Fruit fly (Drosophila melanogaster) whole organism, embryonic: ENCODE data around the gene Cyp4g15.
A peak's percentile ranks its signal among the peaks of the same experiment; 100 is the strongest.

Source experiments
- B-H1 ChIP-seq: fragments of 200-800 bp; sonication (Bioruptor generic); IDR thresholded peaks from 3 replicates; pipeline ENCODE4 v1.3.6; 2022; ENCODE audit warnings: missing biosample characterization, missing genetic modification characterization
- Blimp-1 ChIP-seq: fragments of 200-800 bp; sonication (Bioruptor generic); optimal IDR thresholded peaks from 3 replicates; lab custom pipeline; 2018; ENCODE audit warnings: missing biosample characterization, missing genetic modification characterization, mild to moderate bottlenecking, moderate library complexity, missing genetic modification reagents
- C15 ChIP-seq: fragments of 200-800 bp; sonication (Bioruptor generic); IDR thresholded peaks from 3 replicates; pipeline ENCODE4 v1.3.6; 2022; ENCODE audit warnings: missing biosample characterization, missing genetic modification characterization
- CG10267 ChIP-seq: fragments of 200-800 bp; sonication (Bioruptor generic); optimal IDR thresholded peaks from 2 replicates; lab custom pipeline; 2018; ENCODE audit warnings: missing biosample characterization, mild to moderate bottlenecking, missing genetic modification characterization, moderate library complexity
- CG10274 ChIP-seq: fragments of 200-800 bp; sonication (Bioruptor generic); optimal IDR thresholded peaks from 3 replicates; lab custom pipeline; 2017; ENCODE audit warnings: missing biosample characterization, mild to moderate bottlenecking, missing genetic modification characterization
- CG10543 ChIP-seq: fragments of 200-800 bp; sonication (Bioruptor generic); optimal IDR thresholded peaks from 3 replicates; lab custom pipeline; 2017; ENCODE audit warnings: missing biosample characterization, mild to moderate bottlenecking, missing genetic modification characterization, moderate library complexity
- CG10979 ChIP-seq: fragments of 200-800 bp; sonication (Bioruptor generic); optimal IDR thresholded peaks from 2 replicates; lab custom pipeline; 2018; ENCODE audit warnings: missing biosample characterization, mild to moderate bottlenecking, missing genetic modification characterization, moderate library complexity
- CG11695 ChIP-seq: fragments of 200-800 bp; sonication (Bioruptor generic); IDR thresholded peaks from 3 replicates; pipeline ENCODE4 v1.3.6; 2022; ENCODE audit warnings: missing biosample characterization, missing genetic modification characterization
- CG12071 ChIP-seq: fragments of 200-800 bp; sonication (Bioruptor generic); optimal IDR thresholded peaks from 3 replicates; lab custom pipeline; 2018; ENCODE audit warnings: missing biosample characterization, mild to moderate bottlenecking, missing genetic modification characterization
- CG13296 ChIP-seq: fragments of 200-800 bp; sonication (Bioruptor generic); optimal IDR thresholded peaks from 3 replicates; lab custom pipeline; 2018; ENCODE audit warnings: missing biosample characterization, mild to moderate bottlenecking, missing genetic modification characterization
- CG16813 ChIP-seq: fragments of 200-800 bp; sonication (Bioruptor generic); IDR thresholded peaks from 3 replicates; pipeline ENCODE4 v1.3.6; 2022; ENCODE audit warnings: missing biosample characterization, missing genetic modification characterization; ENCODE audit not compliant: partially characterized antibody
- CG17359 ChIP-seq: fragments of 200-800 bp; sonication (Bioruptor generic); optimal IDR thresholded peaks from 3 replicates; lab custom pipeline; 2018; ENCODE audit warnings: missing biosample characterization, mild to moderate bottlenecking, missing genetic modification characterization, moderate library complexity
- CG17361 ChIP-seq: fragments of 200-800 bp; sonication (Bioruptor generic); IDR thresholded peaks from 3 replicates; pipeline ENCODE4 v1.3.6; 2022; ENCODE audit warnings: missing biosample characterization, missing genetic modification characterization
- CG18764 ChIP-seq: fragments of 200-800 bp; sonication (Bioruptor generic); optimal IDR thresholded peaks from 3 replicates; lab custom pipeline; 2016; ENCODE audit warnings: missing biosample characterization, missing genetic modification characterization
- CG31365 ChIP-seq: fragments of 200-800 bp; sonication (Bioruptor generic); optimal IDR thresholded peaks from 2 replicates; lab custom pipeline; 2018; ENCODE audit warnings: missing biosample characterization, mild to moderate bottlenecking, missing genetic modification characterization
- CG32767 ChIP-seq: fragments of 200-800 bp; sonication (Bioruptor generic); IDR thresholded peaks from 2 replicates; pipeline ENCODE4 v1.3.6; 2022; ENCODE audit warnings: missing biosample characterization, missing genetic modification characterization
- CG3281 ChIP-seq: fragments of 200-800 bp; sonication (Bioruptor generic); optimal IDR thresholded peaks from 3 replicates; lab custom pipeline; 2017; ENCODE audit warnings: missing biosample characterization, mild to moderate bottlenecking, missing genetic modification characterization
- CG3407 ChIP-seq: fragments of 200-800 bp; sonication (Bioruptor generic); optimal IDR thresholded peaks from 2 replicates; lab custom pipeline; 2018; ENCODE audit warnings: missing biosample characterization, mild to moderate bottlenecking, missing genetic modification characterization
- CG3838 ChIP-seq: fragments of 200-800 bp; sonication (Bioruptor generic); optimal IDR thresholded peaks from 3 replicates; lab custom pipeline; 2016; ENCODE audit warnings: missing biosample characterization, missing genetic modification characterization
- CG3995 ChIP-seq: fragments of 200-800 bp; sonication (Bioruptor generic); optimal IDR thresholded peaks from 3 replicates; lab custom pipeline; 2016; ENCODE audit warnings: missing biosample characterization, missing genetic modification characterization
- CG4360 ChIP-seq: fragments of 200-800 bp; sonication (Bioruptor generic); IDR thresholded peaks from 2 replicates; pipeline ENCODE4 v1.3.6; 2022; ENCODE audit warnings: missing biosample characterization, missing genetic modification characterization
- CG6689 ChIP-seq: fragments of 200-800 bp; sonication (Bioruptor generic); IDR thresholded peaks from 2 replicates; pipeline ENCODE4 v1.3.6; 2022; ENCODE audit warnings: missing biosample characterization, missing genetic modification characterization
- CG8924 ChIP-seq: fragments of 200-800 bp; optimal IDR thresholded peaks from 3 replicates; lab custom pipeline; 2019; ENCODE audit warnings: missing biosample characterization, mild to moderate bottlenecking, missing genetic modification characterization, moderate library complexity
- HLH3B ChIP-seq: fragments of 200-800 bp; sonication (Bioruptor generic); IDR thresholded peaks from 2 replicates; pipeline ENCODE4 v1.3.6; 2022; ENCODE audit warnings: missing biosample characterization, missing genetic modification characterization
- HmgD ChIP-seq: fragments of 200-800 bp; sonication (Bioruptor generic); optimal IDR thresholded peaks from 3 replicates; lab custom pipeline; 2016; ENCODE audit warnings: missing biosample characterization, missing genetic modification characterization
- Hmx ChIP-seq: fragments of 200-800 bp; sonication (Bioruptor generic); optimal IDR thresholded peaks from 2 replicates; lab custom pipeline; 2016; ENCODE audit warnings: missing biosample characterization, missing genetic modification characterization
- Hr78 ChIP-seq, 2 experiments: fragments of 200-800 bp in 1 of 2; fragments of >200 bp in 1 of 2; sonication (Bioruptor generic) in 1 of 2; optimal IDR thresholded peaks; 2 replicates each; lab custom pipeline; 2017 to 2019; ENCODE audit warnings: missing biosample characterization in 2 of 2, missing genetic modification characterization in 2 of 2, mild to moderate bottlenecking in 1 of 2, moderate library complexity in 1 of 2
- MBD-R2 ChIP-seq: fragments of 200-800 bp; sonication (Bioruptor generic); IDR thresholded peaks from 2 replicates; pipeline ENCODE4 v1.3.6; 2022; ENCODE audit warnings: missing biosample characterization, missing genetic modification characterization
- Nf-YA ChIP-seq: fragments of 200-800 bp; sonication (Bioruptor generic); IDR thresholded peaks from 2 replicates; pipeline ENCODE4 v1.3.6; 2022; ENCODE audit warnings: missing biosample characterization, missing genetic modification characterization
- NfI ChIP-seq: fragments of 200-800 bp; sonication (Bioruptor generic); optimal IDR thresholded peaks from 3 replicates; lab custom pipeline; 2018; ENCODE audit warnings: missing biosample characterization, mild to moderate bottlenecking, missing genetic modification characterization, moderate library complexity
- Trl ChIP-seq, 3 experiments: fragments of >200 bp in 2 of 3; fragments of 200-800 bp in 1 of 3; sonication (Bioruptor generic) in 1 of 3; optimal IDR thresholded peaks; 2 replicates in 1 of 3; 3 replicates in 2 of 3; lab custom pipeline; 2016 to 2017; ENCODE audit warnings: missing biosample characterization in 1 of 3, missing genetic modification characterization in 1 of 3
- ara ChIP-seq: fragments of 200-800 bp; sonication (Bioruptor generic); IDR thresholded peaks from 2 replicates; pipeline ENCODE4 v1.3.6; 2022; ENCODE audit warnings: missing biosample characterization, missing genetic modification characterization
- bab2 ChIP-seq: fragments of 200-800 bp; sonication (Bioruptor generic); optimal IDR thresholded peaks from 2 replicates; lab custom pipeline; 2016; ENCODE audit warnings: missing biosample characterization, missing genetic modification characterization
- btn ChIP-seq: fragments of 200-800 bp; sonication (Bioruptor generic); optimal IDR thresholded peaks from 2 replicates; lab custom pipeline; 2016; ENCODE audit warnings: missing biosample characterization, missing genetic modification characterization
- chinmo ChIP-seq: fragments of 200-800 bp; sonication (Bioruptor generic); IDR thresholded peaks from 4 replicates; pipeline ENCODE4 v1.3.6; 2022; ENCODE audit warnings: missing biosample characterization, missing genetic modification characterization; ENCODE audit not compliant: partially characterized antibody
- chm ChIP-seq: fragments of 200-800 bp; sonication (Bioruptor generic); IDR thresholded peaks from 2 replicates; pipeline ENCODE4 v1.3.6; 2022; ENCODE audit warnings: missing biosample characterization, missing genetic modification characterization
- corto ChIP-seq: fragments of 200-800 bp; sonication (Bioruptor generic); optimal IDR thresholded peaks from 2 replicates; lab custom pipeline; 2016; ENCODE audit warnings: missing biosample characterization, mild to moderate bottlenecking, missing genetic modification characterization, moderate library complexity
- eve ChIP-seq, 2 experiments: fragments of >200 bp; optimal IDR thresholded peaks; 2 replicates each; lab custom pipeline; 2017; ENCODE audit warnings: missing biosample characterization in 2 of 2, missing genetic modification characterization in 2 of 2
- fd3F ChIP-seq: fragments of 200-800 bp; sonication (Bioruptor generic); optimal IDR thresholded peaks from 2 replicates; lab custom pipeline; 2018; ENCODE audit warnings: missing biosample characterization, mild to moderate bottlenecking, missing genetic modification characterization, moderate library complexity
- gem ChIP-seq: fragments of 200-800 bp; sonication (Bioruptor generic); optimal IDR thresholded peaks from 2 replicates; lab custom pipeline; 2019; ENCODE audit warnings: missing biosample characterization, mild to moderate bottlenecking, missing genetic modification characterization, moderate library complexity
- hkb ChIP-seq, 2 experiments: fragments of 200-800 bp in 1 of 2; fragments of >200 bp in 1 of 2; sonication (Bioruptor generic) in 1 of 2; IDR thresholded peaks in 1 of 2; optimal IDR thresholded peaks in 1 of 2; 2 replicates each; pipeline versions ENCODE4 v1.3.6 to Lab custom; 2017 to 2022; ENCODE audit warnings: missing biosample characterization in 1 of 2, missing genetic modification characterization in 1 of 2
- lbe ChIP-seq: fragments of 200-800 bp; sonication (Bioruptor generic); optimal IDR thresholded peaks from 2 replicates; lab custom pipeline; 2016; ENCODE audit warnings: missing biosample characterization, mild to moderate bottlenecking, missing genetic modification characterization
- lilli ChIP-seq: fragments of 200-800 bp; sonication (Bioruptor generic); optimal IDR thresholded peaks from 3 replicates; lab custom pipeline; 2016; ENCODE audit warnings: missing biosample characterization, missing genetic modification characterization
- nmo ChIP-seq: fragments of 200-800 bp; sonication (Bioruptor generic); optimal IDR thresholded peaks from 2 replicates; lab custom pipeline; 2018; ENCODE audit warnings: missing biosample characterization, mild to moderate bottlenecking, missing genetic modification characterization, moderate library complexity
- phol ChIP-seq: fragments of 200-800 bp; sonication (Bioruptor generic); optimal IDR thresholded peaks from 3 replicates; lab custom pipeline; 2018; ENCODE audit warnings: missing biosample characterization, mild to moderate bottlenecking, missing genetic modification characterization, moderate library complexity
- run ChIP-seq: fragments of 200-800 bp; sonication (Bioruptor generic); optimal IDR thresholded peaks from 3 replicates; lab custom pipeline; 2018; ENCODE audit warnings: missing biosample characterization, mild to moderate bottlenecking, missing genetic modification characterization
- tap ChIP-seq: fragments of 200-800 bp; optimal IDR thresholded peaks from 3 replicates; lab custom pipeline; 2019; ENCODE audit warnings: missing biosample characterization, mild to moderate bottlenecking, missing genetic modification characterization, moderate library complexity
- toy ChIP-seq: fragments of 200-800 bp; sonication (Bioruptor generic); IDR thresholded peaks from 2 replicates; pipeline ENCODE4 v1.3.6; 2022; ENCODE audit warnings: missing biosample characterization, missing genetic modification characterization
- zen ChIP-seq: fragments of 200-800 bp; sonication (Bioruptor generic); optimal IDR thresholded peaks from 3 replicates; lab custom pipeline; 2018; ENCODE audit warnings: missing biosample characterization, mild to moderate bottlenecking, missing genetic modification characterization, moderate library complexity

The Cyp4g15 gene

DNA sequence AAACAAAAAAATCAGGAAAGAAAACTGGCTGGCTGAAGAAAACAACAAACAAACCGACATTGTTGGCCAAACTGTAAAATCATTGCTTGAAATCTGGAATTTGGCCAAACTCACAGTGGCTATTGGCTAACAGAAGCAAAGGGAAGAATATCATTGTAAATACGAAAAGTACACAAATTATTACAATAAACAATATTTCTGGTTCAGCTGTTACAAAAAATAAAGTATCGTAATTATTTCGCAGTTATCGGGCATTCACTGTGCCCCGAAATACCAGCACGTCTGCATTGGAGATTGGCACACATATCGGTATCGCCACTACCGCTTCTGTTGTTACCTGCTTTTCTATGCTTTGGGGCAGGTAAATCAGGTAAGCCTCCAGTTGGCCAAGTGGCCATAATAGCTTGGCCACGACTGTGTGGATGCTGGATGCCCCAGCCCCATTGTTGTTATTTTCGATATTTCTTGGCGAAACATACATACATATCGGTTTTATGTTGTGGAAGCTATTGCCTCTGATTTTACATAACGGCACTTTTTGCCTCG is 25.8 kb upstream of the Cyp4g15 start:
- TF ChIP-seq CG3995 (GFP tag; lab: Kevin White, UChicago) = no peak
- TF ChIP-seq CG16813 = no peak
- TF ChIP-seq gem (tag; lab: Kevin White, UChicago) = peak; percentile 63
- TF ChIP-seq bab2 (GFP tag; lab: Kevin White, UChicago) = no peak
- TF ChIP-seq nmo (GFP tag; lab: Kevin White, UChicago) = peak; percentile 20
- TF ChIP-seq CG3281 (GFP tag; lab: Kevin White, UChicago) = peak; percentile 33
- TF ChIP-seq fd3F (GFP tag; lab: Kevin White, UChicago) = peak; percentile 46
- TF ChIP-seq CG10979 = no peak
- no peak for TF ChIP-seq HmgD (GFP tag; lab: Kevin White, UChicago)
- peak; percentile 7 for TF ChIP-seq Blimp-1 (GFP tag; lab: Kevin White, UChicago)
- peak; percentile 65 for TF ChIP-seq CG17359
- no peak for TF ChIP-seq CG4360 (GFP tag; lab: Robert Waterston, UW)
- TF ChIP-seq btn (GFP tag; lab: Kevin White, UChicago) = no peak
- TF ChIP-seq lilli (GFP tag; lab: Kevin White, UChicago) = peak; percentile 67
- TF ChIP-seq HLH3B (GFP tag; lab: Robert Waterston, UW) = peak; percentile 43; the same call in 1 of the 2 replicates
- TF ChIP-seq CG11695 (GFP tag; lab: Robert Waterston, UW) = 0 out of 3 replicates have a peak, but pooled peaks have one; percentile 23
- TF ChIP-seq CG10274 (GFP tag; lab: Kevin White, UChicago) = peak; percentile 9
- no peak for TF ChIP-seq ara (GFP tag; lab: Robert Waterston, UW)
- TF ChIP-seq chm = 0 out of 2 replicates have a peak, but pooled peaks have one; percentile 31
- no peak for TF ChIP-seq lbe (GFP tag; lab: Kevin White, UChicago)
- peak; percentile 48 for TF ChIP-seq tap (tag; lab: Kevin White, UChicago)
- TF ChIP-seq CG18764 (GFP tag; lab: Kevin White, UChicago) = no peak
- no peak for TF ChIP-seq Nf-YA (GFP tag; lab: Robert Waterston, UW)
- TF ChIP-seq CG3838 = no peak
- no peak; the same call in 1 of the 2 replicates for TF ChIP-seq MBD-R2
- TF ChIP-seq run (tag; lab: Kevin White, UChicago) = no peak
- no peak for TF ChIP-seq chinmo (GFP tag; lab: Robert Waterston, UW)
- peak in 1 of 2 experiments; percentile 19 for TF ChIP-seq eve (GFP tag; optimal IDR thresholded peaks at IDR 0.05; lab: Kevin White, UChicago)
- TF ChIP-seq corto (GFP tag; lab: Kevin White, UChicago) = no peak
- TF ChIP-seq CG3407 (GFP tag; lab: Kevin White, UChicago) = no peak
- TF ChIP-seq Trl (optimal IDR thresholded peaks at IDR 0.05; lab: Kevin White, UChicago) = no peak
- TF ChIP-seq Trl (GFP tag; optimal IDR thresholded peaks at IDR 0.05; lab: Kevin White, UChicago) = no peak
- TF ChIP-seq hkb (optimal IDR thresholded peaks at IDR 0.05; lab: Kevin White, UChicago) = no peak
- TF ChIP-seq hkb (GFP tag; IDR thresholded peaks at IDR 0.05; lab: Robert Waterston, UW) = peak; percentile 54
- TF ChIP-seq CG6689 (GFP tag; lab: Robert Waterston, UW) = peak; percentile 63
- TF ChIP-seq CG17361 = no peak
- no peak for TF ChIP-seq C15 (GFP tag; lab: Robert Waterston, UW)
- no peak for TF ChIP-seq CG10543 (GFP tag; lab: Kevin White, UChicago)
- TF ChIP-seq NfI = peak; percentile 56
- no peak for TF ChIP-seq CG32767 (GFP tag; lab: Robert Waterston, UW)
- TF ChIP-seq CG8924 (tag; lab: Kevin White, UChicago) = no peak
- TF ChIP-seq zen (tag; lab: Kevin White, UChicago) = peak; percentile 26
- TF ChIP-seq phol = peak; percentile 25
- TF ChIP-seq Hmx (GFP tag; lab: Kevin White, UChicago) = no peak
- TF ChIP-seq B-H1 = peak; percentile 42; the same call in 2 of the 3 replicates
- peak; percentile 57 for TF ChIP-seq CG13296 (GFP tag; lab: Kevin White, UChicago)
- no peak for TF ChIP-seq toy
- no peak for TF ChIP-seq Hr78 (GFP tag; optimal IDR thresholded peaks at IDR 0.05; lab: Kevin White, UChicago)
- TF ChIP-seq CG12071 (GFP tag; lab: Kevin White, UChicago) = peak; percentile 49
- no peak for TF ChIP-seq CG10267
- no peak for TF ChIP-seq CG31365 (tag; lab: Kevin White, UChicago)
